In genomic region chrIV:13370235-13370739, ce11 we compare ENCODE assay signal across 6 worm cellular contexts.
TF ChIP-seq lines count a peak whose summit lies in the region.

Gene rla-2, minus strand, starts transcription at chrIV:13370285.
Gene popl-7, plus strand, starts transcription at chrIV:13370689.
Gene Y62E10A.24, plus strand, starts transcription at chrIV:13370710.

TF ChIP-seq in whole organism, L1 larva, 84 proteins besides CTCF, POLR2A, EP300 and RAD21 (continues in another document):
- peak; percentile 6 for TF ChIP-seq C16A3.4 (tag; optimal IDR thresholded peaks at IDR 0.05; lab: Kevin White, UChicago)
- peak; percentile 8 for TF ChIP-seq nhr-47 (tag; optimal IDR thresholded peaks at IDR 0.05; lab: Kevin White, UChicago)
- TF ChIP-seq dpl-1 (GFP tag; optimal IDR thresholded peaks at IDR 0.05; lab: Kevin White, UChicago): peak; percentile 6 to 39 (median 26)
- peak; percentile 35 for TF ChIP-seq snu-23 (GFP tag; optimal IDR thresholded peaks at IDR 0.05; lab: Kevin White, UChicago)
- TF ChIP-seq C34B4.2 (tag; optimal IDR thresholded peaks at IDR 0.05; lab: Kevin White, UChicago): no peak
- no peak for TF ChIP-seq mdl-1 (tag; optimal IDR thresholded peaks at IDR 0.05; lab: Kevin White, UChicago)
- peak; percentile 52 to 91 for TF ChIP-seq lsy-2 (tag; optimal IDR thresholded peaks at IDR 0.05; lab: Kevin White, UChicago)
- TF ChIP-seq ceh-63 (GFP tag; optimal IDR thresholded peaks at IDR 0.05; lab: Kevin White, UChicago): no peak
- TF ChIP-seq nhr-20 (tag; optimal IDR thresholded peaks at IDR 0.05; lab: Kevin White, UChicago): no peak
- TF ChIP-seq elt-3 (tag; optimal IDR thresholded peaks at IDR 0.05; lab: Kevin White, UChicago): no peak
- TF ChIP-seq ceh-8 (GFP tag; optimal IDR thresholded peaks at IDR 0.05; lab: Kevin White, UChicago): no peak
- no peak for TF ChIP-seq fkh-10 (GFP tag; optimal IDR thresholded peaks at IDR 0.05; lab: Kevin White, UChicago)
- TF ChIP-seq swsn-7 (tag; optimal IDR thresholded peaks at IDR 0.05; lab: Kevin White, UChicago): no peak
- no peak for TF ChIP-seq xbp-1 (tag; optimal IDR thresholded peaks at IDR 0.05; lab: Kevin White, UChicago)
- no peak for TF ChIP-seq nhr-77 (tag; optimal IDR thresholded peaks at IDR 0.05; lab: Kevin White, UChicago)

TF ChIP-seq in whole organism, L2 larva, 48 proteins besides CTCF, POLR2A, EP300 and RAD21 (continues in another document):
- TF ChIP-seq nhr-10 (tag; optimal IDR thresholded peaks at IDR 0.05; lab: Kevin White, UChicago) (no peak), unc-39 (tag; optimal IDR thresholded peaks at IDR 0.05; lab: Kevin White, UChicago) (no peak), ztf-11 (tag; optimal IDR thresholded peaks at IDR 0.05; lab: Kevin White, UChicago) (no peak), blmp-1 (tag; optimal IDR thresholded peaks at IDR 0.05; lab: Kevin White, UChicago; ENCODE audit: insufficient read depth) (no peak), C34F6.9 (tag; optimal IDR thresholded peaks at IDR 0.05; lab: Kevin White, UChicago) (peak; percentile 40), ztf-1 (GFP tag; conservative IDR thresholded peaks at IDR 0.05; lab: Robert Waterston, UW) (no peak), unc-55 (GFP tag; optimal IDR thresholded peaks at IDR 0.05; lab: Kevin White, UChicago) (peak; percentile 55), nhr-237 (tag; optimal IDR thresholded peaks at IDR 0.05; lab: Kevin White, UChicago) (no peak), lsy-2 (tag; optimal IDR thresholded peaks at IDR 0.05; lab: Kevin White, UChicago) (peak in 1 of 2 experiments; percentile 80), peb-1 (tag; optimal IDR thresholded peaks at IDR 0.05; lab: Kevin White, UChicago) (no peak), egl-27 (tag; optimal IDR thresholded peaks at IDR 0.05; lab: Kevin White, UChicago) (no peak), nhr-129 (tag; optimal IDR thresholded peaks at IDR 0.05; lab: Kevin White, UChicago) (peak; percentile 61), alr-1 (tag; optimal IDR thresholded peaks at IDR 0.05; lab: Kevin White, UChicago) (no peak), mbf-1 (tag; optimal IDR thresholded peaks at IDR 0.05; lab: Kevin White, UChicago) (no peak), snpc-4 (tag; optimal IDR thresholded peaks at IDR 0.05; lab: Kevin White, UChicago) (no peak), nhr-11 (tag; optimal IDR thresholded peaks at IDR 0.05; lab: Kevin White, UChicago) (no peak)

TF ChIP-seq in whole organism, L3 larva, 47 proteins besides CTCF, POLR2A, EP300 and RAD21 (continues in another document):
- no peak for TF ChIP-seq nhr-25 (tag; optimal IDR thresholded peaks at IDR 0.05; lab: Kevin White, UChicago)
- TF ChIP-seq nhr-67 (tag; optimal IDR thresholded peaks at IDR 0.05; lab: Kevin White, UChicago): no peak
- TF ChIP-seq sea-2 (GFP tag; optimal IDR thresholded peaks at IDR 0.05; lab: Kevin White, UChicago): no peak
- no peak for TF ChIP-seq skn-1 (tag; optimal IDR thresholded peaks at IDR 0.05; lab: Kevin White, UChicago)
- no peak for TF ChIP-seq fos-1 (tag; optimal IDR thresholded peaks at IDR 0.05; lab: Kevin White, UChicago)
- no peak for TF ChIP-seq nhr-12 (tag; optimal IDR thresholded peaks at IDR 0.05; lab: Kevin White, UChicago)
- no peak for TF ChIP-seq mml-1 (tag; optimal IDR thresholded peaks at IDR 0.05; lab: Kevin White, UChicago)
- no peak for TF ChIP-seq zag-1 (tag; optimal IDR thresholded peaks at IDR 0.05; lab: Kevin White, UChicago)
- TF ChIP-seq elt-2 (tag; optimal IDR thresholded peaks at IDR 0.05; lab: Kevin White, UChicago): peak; percentile 6
- TF ChIP-seq snpc-4 (tag; optimal IDR thresholded peaks at IDR 0.05; lab: Kevin White, UChicago): no peak
- no peak for TF ChIP-seq elt-3 (tag; optimal IDR thresholded peaks at IDR 0.05; lab: Kevin White, UChicago)
- TF ChIP-seq nhr-237 (tag; optimal IDR thresholded peaks at IDR 0.05; lab: Kevin White, UChicago): no peak
- TF ChIP-seq ceh-16 (tag; optimal IDR thresholded peaks at IDR 0.05; lab: Kevin White, UChicago): no peak
- no peak for TF ChIP-seq unc-39 (tag; optimal IDR thresholded peaks at IDR 0.05; lab: Kevin White, UChicago)
- no peak for TF ChIP-seq ceh-28 (tag; optimal IDR thresholded peaks at IDR 0.05; lab: Kevin White, UChicago)
- TF ChIP-seq ztf-4 (tag; optimal IDR thresholded peaks at IDR 0.05; lab: Kevin White, UChicago): no peak
- TF ChIP-seq nhr-77 (tag; optimal IDR thresholded peaks at IDR 0.05; lab: Kevin White, UChicago): no peak
- TF ChIP-seq nhr-28 (tag; optimal IDR thresholded peaks at IDR 0.05; lab: Kevin White, UChicago): no peak

TF ChIP-seq in whole organism, L4 larva, 104 proteins besides CTCF, POLR2A, EP300 and RAD21 (continues in another document):
- peak; percentile 16 for TF ChIP-seq nhr-77 (tag; optimal IDR thresholded peaks at IDR 0.05; lab: Kevin White, UChicago)
- no peak for TF ChIP-seq hmg-1.1 (GFP tag; IDR thresholded peaks at IDR 0.05; lab: Robert Waterston, UW)
- TF ChIP-seq lsy-2 (tag; optimal IDR thresholded peaks at IDR 0.05; lab: Kevin White, UChicago): peak in 1 of 2 experiments; percentile 75
- peak; percentile 58 for TF ChIP-seq mes-2 (tag; optimal IDR thresholded peaks at IDR 0.05; lab: Kevin White, UChicago; ENCODE audit: poor library complexity, severe bottlenecking)
- peak; percentile 44 for TF ChIP-seq dpl-1 (GFP tag; optimal IDR thresholded peaks at IDR 0.05; lab: Kevin White, UChicago)
- no peak for TF ChIP-seq ceh-62 (tag; optimal IDR thresholded peaks at IDR 0.05; lab: Kevin White, UChicago)
- TF ChIP-seq zag-1 (tag; optimal IDR thresholded peaks at IDR 0.05; lab: Kevin White, UChicago): no peak
- TF ChIP-seq F26F4.8 (GFP tag; conservative IDR thresholded peaks at IDR 0.05; lab: Robert Waterston, UW): no peak
- TF ChIP-seq tra-1 (GFP tag; IDR thresholded peaks at IDR 0.05; lab: Robert Waterston, UW): no peak
- peak; percentile 39; the same call in 1 of the 2 replicates for TF ChIP-seq lin-38 (GFP tag; IDR thresholded peaks at IDR 0.05; lab: Robert Waterston, UW)
- peak; percentile 40 for TF ChIP-seq ztf-7 (tag; optimal IDR thresholded peaks at IDR 0.05; lab: Kevin White, UChicago)
- peak; percentile 3 for TF ChIP-seq mep-1 (tag; optimal IDR thresholded peaks at IDR 0.05; lab: Kevin White, UChicago)
- TF ChIP-seq hlh-30 (tag; optimal IDR thresholded peaks at IDR 0.05; lab: Kevin White, UChicago; ENCODE audit: insufficient read depth): peak; percentile 28
- TF ChIP-seq nhr-102 (tag; optimal IDR thresholded peaks at IDR 0.05; lab: Kevin White, UChicago): no peak
- TF ChIP-seq pqm-1 (tag; optimal IDR thresholded peaks at IDR 0.05; lab: Kevin White, UChicago): no peak
- no peak for TF ChIP-seq lim-7 (GFP tag; IDR thresholded peaks at IDR 0.05; lab: Robert Waterston, UW)

TF ChIP-seq in whole organism, mixed stage, embryonic, 35 proteins besides CTCF, POLR2A, EP300 and RAD21:
- TF ChIP-seq lsy-2 (tag; optimal IDR thresholded peaks at IDR 0.05; lab: Kevin White, UChicago) (peak; percentile 87), sptf-1 (tag; optimal IDR thresholded peaks at IDR 0.05; lab: Kevin White, UChicago) (no peak)
TF ChIP-seq in whole organism, mixed stage, embryonic: peak in this region for 1.

TF ChIP-seq in whole organism, young adult, 124 proteins besides CTCF, POLR2A, EP300 and RAD21:
- TF ChIP-seq tbx-9 (tag; optimal IDR thresholded peaks at IDR 0.05; lab: Kevin White, UChicago; ENCODE audit: borderline replicate concordance) (no peak), let-526 (GFP tag; IDR thresholded peaks at IDR 0.05; lab: Robert Waterston, UW) (no peak), nhr-120 (GFP tag; IDR thresholded peaks at IDR 0.05; lab: Robert Waterston, UW) (no peak), F33H1.4 (GFP tag; IDR thresholded peaks at IDR 0.05; lab: Robert Waterston, UW) (peak; percentile 79), ama-1 (optimal IDR thresholded peaks at IDR 0.05; lab: Kevin White, UChicago) (no peak), ama-1 (GFP tag; optimal IDR thresholded peaks at IDR 0.05; lab: Kevin White, UChicago) (no peak), fkh-3 (tag; optimal IDR thresholded peaks at IDR 0.05; lab: Kevin White, UChicago) (no peak), gei-17 (GFP tag; optimal IDR thresholded peaks at IDR 0.05; lab: Kevin White, UChicago) (no peak), unc-62 (GFP tag; optimal IDR thresholded peaks at IDR 0.05; lab: Kevin White, UChicago) (no peak), hlh-12 (tag; optimal IDR thresholded peaks at IDR 0.05; lab: Kevin White, UChicago) (no peak), F49E8.2 (tag; optimal IDR thresholded peaks at IDR 0.05; lab: Kevin White, UChicago; ENCODE audit: insufficient read depth) (no peak), F39B2.1 (GFP tag; IDR thresholded peaks at IDR 0.05; lab: Robert Waterston, UW) (no peak), egl-18 (GFP tag; IDR thresholded peaks at IDR 0.05; lab: Robert Waterston, UW) (no peak), madf-10 (tag; optimal IDR thresholded peaks at IDR 0.05; lab: Kevin White, UChicago) (no peak), madf-8 (GFP tag; conservative IDR thresholded peaks at IDR 0.05; lab: Robert Waterston, UW) (no peak), snpc-4 (GFP tag; optimal IDR thresholded peaks at IDR 0.05; lab: Kevin White, UChicago) (no peak), snpc-4 (tag; optimal IDR thresholded peaks at IDR 0.05; lab: Kevin White, UChicago) (peak in 1 of 4 experiments; percentile 3), F23B12.7 (tag; optimal IDR thresholded peaks at IDR 0.05; lab: Kevin White, UChicago; ENCODE audit: insufficient read depth) (peak; percentile 27), lag-1 (GFP tag; IDR thresholded peaks at IDR 0.05; lab: Robert Waterston, UW) (no peak), dpff-1 (tag; optimal IDR thresholded peaks at IDR 0.05; lab: Kevin White, UChicago) (no peak), nhr-80 (tag; optimal IDR thresholded peaks at IDR 0.05; lab: Kevin White, UChicago) (no peak), mes-4 (tag; optimal IDR thresholded peaks at IDR 0.05; lab: Kevin White, UChicago) (no peak), madf-6 (GFP tag; IDR thresholded peaks at IDR 0.05; lab: Robert Waterston, UW) (peak; percentile 12; the same call in 1 of the 2 replicates), B0035.1 (tag; optimal IDR thresholded peaks at IDR 0.05; lab: Kevin White, UChicago) (no peak), lin-26 (GFP tag; IDR thresholded peaks at IDR 0.05; lab: Robert Waterston, UW) (no peak)
TF ChIP-seq in whole organism, young adult: peak in this region for 4.
